Worm (Caenorhabditis elegans) whole organism, midembryonic: ENCODE data around the gene rha-1.

Experiments
- flt-1 ChIP-seq: fragments of 200-800 bp; sonication (Bioruptor generic); IDR thresholded peaks from 2 replicates; pipeline ENCODE4 v1.3.6; 2022; ENCODE audit warnings: missing genetic modification characterization, missing compliant biosample characterization
- ref-1 ChIP-seq: fragments of 200-800 bp; sonication (Bioruptor generic); conservative IDR thresholded peaks from 2 replicates; pipeline ENCODE4 v1.3.6; 2022; ENCODE audit warnings: missing genetic modification reagents, missing genetic modification characterization, missing compliant biosample characterization
- tab-1 ChIP-seq: fragments of 200-800 bp; sonication (Bioruptor generic); IDR thresholded peaks from 2 replicates; pipeline ENCODE4 v1.3.6; 2022; ENCODE audit warnings: missing genetic modification characterization, missing compliant biosample characterization

ce11 chrII:8921456-8921855, 38.0 kb upstream of the rha-1 start:
- TF ChIP-seq flt-1 (no peak), tab-1 (GFP tag; lab: Robert Waterston, UW) (no peak), ref-1 (GFP tag; lab: Robert Waterston, UW) (no peak)
